Worm (Caenorhabditis elegans): ENCODE results near the gene egg-1.

DNA sequence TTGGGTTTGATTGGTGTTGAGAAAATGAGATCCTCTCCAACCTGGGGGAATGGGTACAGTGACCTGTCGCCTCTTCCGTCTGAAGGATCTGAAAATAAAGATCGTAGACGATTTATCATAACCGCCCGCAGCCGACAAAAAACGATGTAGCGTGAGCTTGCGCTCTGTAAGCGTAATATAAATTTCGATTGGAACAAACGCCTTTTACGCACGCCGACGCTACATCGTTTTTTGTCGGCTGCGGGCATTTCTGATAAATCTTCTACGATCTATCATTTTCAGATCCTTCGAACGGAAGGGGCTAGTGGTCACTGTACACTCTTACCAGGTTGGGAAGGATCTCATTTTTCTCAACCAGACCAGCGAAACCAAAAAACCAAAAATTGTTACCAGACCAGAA, 20.4 kb downstream of the egg-1 start:
- TF ChIP-seq elt-2 (tag; optimal IDR thresholded peaks at IDR 0.05), result no peak
- TF ChIP-seq blmp-1 (tag; optimal IDR thresholded peaks at IDR 0.05), result no peak
- no peak for TF ChIP-seq ztf-11 (tag; optimal IDR thresholded peaks at IDR 0.05)
- TF ChIP-seq rnt-1 (tag; optimal IDR thresholded peaks at IDR 0.05), result no peak

Measured in whole organism, L1 larva.